Worm (Caenorhabditis elegans) whole organism, dauer: ENCODE data around the gene T01G6.1.

Source experiments
- unc-62 ChIP-seq: sonication (generic microtip); optimal IDR thresholded peaks from 2 replicates; lab custom pipeline; 2017; ENCODE audit warnings: missing biosample characterization, missing genetic modification reagents, missing genetic modification characterization

T01G6.1 gene

ce11 chrV:482860-483259 lies 14.6 kb upstream of the T01G6.1 start:
- TF ChIP-seq unc-62 (GFP tag; lab: Kevin White, UChicago): no peak

- TF ChIP-seq unc-62 (GFP tag; lab: Kevin White, UChicago): no peak
Measured at ce11 chrV:483289-483795, 14.2 kb upstream of the T01G6.1 start, which contains the start of gene nhr-130. Gene nhr-130 (minus strand): TSS chrV:483339.

ce11 chrV:484285-484890 lies 13.1 kb upstream of the T01G6.1 start, which contains the start of gene nhr-212:
Gene nhr-212 (plus strand): TSS chrV:484857.
- no peak for TF ChIP-seq unc-62 (GFP tag; lab: Kevin White, UChicago)

ce11 chrV:486684-487083 lies 10.8 kb upstream of the T01G6.1 start, which contains the start of gene nhr-211:
Gene nhr-211 (plus strand): TSS chrV:486984.
- TF ChIP-seq unc-62 (GFP tag; lab: Kevin White, UChicago): no peak

ce11 chrV:487980-488379 lies 9.5 kb upstream of the T01G6.1 start:
- TF ChIP-seq unc-62 (GFP tag; lab: Kevin White, UChicago): no peak

ce11 chrV:489320-489719 lies 8.2 kb upstream of the T01G6.1 start, which contains the start of gene nhr-106:
Gene nhr-106 (plus strand): TSS chrV:489620.
- TF ChIP-seq unc-62 (GFP tag; lab: Kevin White, UChicago): no peak

ce11 chrV:491432-491831 lies 6.1 kb upstream of the T01G6.1 start, which contains the start of gene str-196:
Gene str-196 (plus strand): TSS chrV:491732.
- TF ChIP-seq unc-62 (GFP tag; lab: Kevin White, UChicago): no peak

ce11 chrV:494284-494683 lies 3.2 kb upstream of the T01G6.1 start, which contains the start of gene nhr-131:
Gene nhr-131 (plus strand): TSS chrV:494370.
- no peak for TF ChIP-seq unc-62 (GFP tag; lab: Kevin White, UChicago)

ce11 chrV:500535-500934 lies 3.0 kb downstream of the T01G6.1 start:
- no peak for TF ChIP-seq unc-62 (GFP tag; lab: Kevin White, UChicago)

ce11 chrV:501230-501629 lies 3.7 kb downstream of the T01G6.1 start, which contains the start of gene str-256:
Gene str-256 (minus strand): TSS chrV:501330.
- TF ChIP-seq unc-62 (GFP tag; lab: Kevin White, UChicago): no peak

ce11 chrV:502803-503273 lies 5.3 kb downstream of the T01G6.1 start, which contains the start of gene T01G6.10:
Gene T01G6.10 (minus strand): TSS chrV:503223.
- TF ChIP-seq unc-62 (GFP tag; lab: Kevin White, UChicago): no peak

- TF ChIP-seq unc-62 (GFP tag; lab: Kevin White, UChicago): no peak
Measured at ce11 chrV:503728-504127, 6.2 kb downstream of the T01G6.1 start, which contains the start of gene srlf-35. Gene srlf-35 (plus strand): TSS chrV:504028.

ce11 chrV:505191-505590 lies 7.7 kb downstream of the T01G6.1 start, which contains the start of gene srlf-19:
Gene srlf-19 (plus strand): TSS chrV:505491.
- no peak for TF ChIP-seq unc-62 (GFP tag; lab: Kevin White, UChicago)

ce11 chrV:512420-512819 lies 14.9 kb downstream of the T01G6.1 start, which contains the start of gene srh-37:
Gene srh-37 (minus strand): TSS chrV:512520.
- no peak for TF ChIP-seq unc-62 (GFP tag; lab: Kevin White, UChicago)

- TF ChIP-seq unc-62 (GFP tag; lab: Kevin White, UChicago): no peak
Measured at ce11 chrV:519445-519844, 21.9 kb downstream of the T01G6.1 start, which contains the start of gene nhr-210. Gene nhr-210 (minus strand): TSS chrV:519545.

- no peak for TF ChIP-seq unc-62 (GFP tag; lab: Kevin White, UChicago)
Measured at ce11 chrV:521517-521916, 24.0 kb downstream of the T01G6.1 start, which contains the start of gene srw-107. Gene srw-107 (minus strand): TSS chrV:521617.
